Fruit fly (Drosophila melanogaster): ENCODE data around the gene Dic4.

DNA sequence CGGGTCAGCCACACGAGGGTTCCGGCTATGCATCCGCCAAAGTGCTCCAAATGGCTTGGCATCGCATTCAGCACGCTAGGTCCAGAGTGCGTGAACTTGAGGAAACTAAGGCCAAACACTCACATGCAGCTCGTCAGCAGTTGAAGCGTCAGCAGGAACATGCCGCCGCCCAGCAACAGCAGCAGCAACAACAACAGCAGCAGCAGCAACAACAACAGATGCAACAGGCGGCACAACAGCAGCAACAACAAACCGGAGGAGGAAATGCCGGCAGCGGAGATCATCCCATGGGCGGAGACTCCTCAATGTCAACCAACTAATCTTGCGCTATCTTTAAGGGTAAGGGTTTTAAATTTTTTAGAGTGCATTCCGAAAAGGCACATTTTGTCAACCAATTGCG, 48.0 kb upstream of the Dic4 start:
- no peak for TF ChIP-seq cic (GFP tag; optimal IDR thresholded peaks at IDR 0.05)
- no peak for TF ChIP-seq kay (GFP tag; ENCODE audit: borderline replicate concordance)

Measured in whole organism, adult.